Worm (Caenorhabditis elegans) whole organism, early embryonic: Measurements from ENCODE around the gene ipp-5.

Source experiments
- B0310.2 ChIP-seq: sonication (generic microtip); optimal IDR thresholded peaks from 2 replicates; lab custom pipeline; 2016; ENCODE audit warnings: mild to moderate bottlenecking, missing genetic modification characterization, missing compliant biosample characterization
- aly-1 ChIP-seq: sonication (generic microtip); optimal IDR thresholded peaks from 2 replicates; lab custom pipeline; 2016; ENCODE audit warnings: missing genetic modification characterization, missing compliant biosample characterization
- ama-1 ChIP-seq: fragments of 150-350 bp; optimal IDR thresholded peaks from 2 replicates; lab custom pipeline; 2014
- ceh-13 ChIP-seq: fragments of 200-800 bp; sonication (Bioruptor generic); optimal IDR thresholded peaks from 2 replicates; lab custom pipeline; 2018; ENCODE audit warnings: mild to moderate bottlenecking, missing genetic modification characterization, missing compliant biosample characterization
- flt-1 ChIP-seq: fragments of 200-800 bp; sonication (Bioruptor generic); IDR thresholded peaks from 2 replicates; pipeline ENCODE4 v1.3.6; 2022; ENCODE audit warnings: missing genetic modification characterization, missing compliant biosample characterization
- hmbx-1 ChIP-seq: sonication (generic microtip); optimal IDR thresholded peaks from 2 replicates; lab custom pipeline; 2016; ENCODE audit warnings: mild to moderate bottlenecking, missing genetic modification characterization, missing compliant biosample characterization
- hmg-4 ChIP-seq: fragments of 200-800 bp; sonication (Bioruptor generic); optimal IDR thresholded peaks from 2 replicates; lab custom pipeline; 2018; ENCODE audit warnings: mild to moderate bottlenecking, missing genetic modification characterization, missing compliant biosample characterization
- pes-1 ChIP-seq: fragments of 200-800 bp; sonication (Bioruptor generic); IDR thresholded peaks from 2 replicates; pipeline ENCODE4 v1.3.6; 2022; ENCODE audit warnings: missing genetic modification reagents, missing genetic modification characterization, missing compliant biosample characterization
- scrt-1 ChIP-seq: fragments of 200-800 bp; sonication (Bioruptor generic); IDR thresholded peaks from 2 replicates; pipeline ENCODE4 v1.3.6; 2022; ENCODE audit warnings: missing genetic modification characterization, missing compliant biosample characterization
- sea-1 ChIP-seq: fragments of 200-800 bp; sonication (Bioruptor generic); conservative IDR thresholded peaks from 2 replicates; pipeline ENCODE4 v1.3.6; 2022; ENCODE audit warnings: missing genetic modification characterization, missing compliant biosample characterization
- tbx-37 ChIP-seq: fragments of 200-800 bp; sonication (Bioruptor generic); conservative IDR thresholded peaks from 2 replicates; pipeline ENCODE4 v1.3.6; 2022; ENCODE audit warnings: missing genetic modification reagents, missing genetic modification characterization, missing compliant biosample characterization
- tra-4 ChIP-seq: sonication (generic microtip); optimal IDR thresholded peaks from 2 replicates; lab custom pipeline; 2017; ENCODE audit warnings: missing genetic modification characterization, missing compliant biosample characterization

DNA sequence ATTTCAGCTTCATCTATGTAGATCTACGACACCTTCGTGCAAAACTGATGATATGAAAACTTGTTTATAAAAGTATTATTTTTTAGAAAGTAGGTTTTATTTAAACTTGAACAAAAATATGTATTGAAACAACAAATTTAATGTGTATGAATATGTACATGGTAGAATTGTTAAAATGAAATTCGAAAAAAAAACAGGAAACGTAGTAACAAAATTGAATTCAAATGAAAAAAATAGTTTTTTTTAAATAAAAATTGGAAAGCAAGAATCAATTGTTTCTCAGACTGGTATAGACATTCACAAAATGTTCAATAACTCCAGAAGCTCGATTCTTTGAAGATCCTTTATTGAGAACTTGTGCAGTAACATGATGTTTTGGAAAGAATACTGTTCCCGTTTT is 10.5 kb upstream of the ipp-5 start:
- no peak for TF ChIP-seq pes-1 (GFP tag; lab: Robert Waterston, UW)
- no peak for TF ChIP-seq hmg-4 (GFP tag; lab: Kevin White, UChicago)
- TF ChIP-seq ama-1 (lab: Kevin White, UChicago) = no peak
- no peak for TF ChIP-seq flt-1 (GFP tag; lab: Robert Waterston, UW)
- no peak for TF ChIP-seq ceh-13 (GFP tag; lab: Kevin White, UChicago)
- no peak for TF ChIP-seq aly-1
- no peak for TF ChIP-seq tra-4 (tag; lab: Kevin White, UChicago)
- TF ChIP-seq B0310.2 (tag; lab: Kevin White, UChicago) = no peak
- no peak for TF ChIP-seq hmbx-1 (tag; lab: Kevin White, UChicago)
- TF ChIP-seq tbx-37 (GFP tag; lab: Robert Waterston, UW) = no peak
- TF ChIP-seq sea-1 (GFP tag; lab: Robert Waterston, UW) = no peak
- no peak for TF ChIP-seq scrt-1 (GFP tag; lab: Robert Waterston, UW)
